Worm (Caenorhabditis elegans) whole organism, young adult: ENCODE data around the gene ent-2.

Experiments
- B0019.2 ChIP-seq: fragments of 200-800 bp; sonication (Bioruptor generic); conservative IDR thresholded peaks from 2 replicates; pipeline ENCODE4 v1.3.6; 2022; ENCODE audit warnings: missing genetic modification reagents, missing genetic modification characterization, missing compliant biosample characterization
- B0261.1 ChIP-seq: sonication (generic microtip); optimal IDR thresholded peaks from 2 replicates; lab custom pipeline; 2016; ENCODE audit warnings: mild to moderate bottlenecking, missing genetic modification characterization, moderate library complexity, missing compliant biosample characterization
- C06A6.2 ChIP-seq: fragments of 200-800 bp; sonication (Bioruptor generic); conservative IDR thresholded peaks from 2 replicates; pipeline ENCODE4 v1.3.6; 2022; ENCODE audit warnings: missing genetic modification characterization, missing compliant biosample characterization
- F33H1.4 ChIP-seq: fragments of 200-800 bp; sonication (Bioruptor generic); IDR thresholded peaks from 2 replicates; pipeline ENCODE4 v1.3.6; 2022; ENCODE audit warnings: missing genetic modification reagents, missing genetic modification characterization, missing compliant biosample characterization
- F55B11.4 ChIP-seq: sonication (generic microtip); optimal IDR thresholded peaks from 2 replicates; lab custom pipeline; 2016; ENCODE audit warnings: missing compliant biosample characterization, missing genetic modification characterization, borderline replicate concordance; ENCODE audit not compliant: insufficient read depth
- F57A8.1 ChIP-seq: fragments of 200-800 bp; sonication (Bioruptor generic); optimal IDR thresholded peaks from 2 replicates; lab custom pipeline; 2018; ENCODE audit warnings: mild to moderate bottlenecking, missing genetic modification characterization, moderate library complexity, missing compliant biosample characterization
- F57C9.4 ChIP-seq: sonication (generic microtip); optimal IDR thresholded peaks from 2 replicates; lab custom pipeline; 2017; ENCODE audit warnings: mild to moderate bottlenecking, missing genetic modification characterization, missing compliant biosample characterization
- akir-1 ChIP-seq: fragments of 200-800 bp; sonication (Bioruptor generic); optimal IDR thresholded peaks from 2 replicates; lab custom pipeline; 2018; ENCODE audit warnings: mild to moderate bottlenecking, missing genetic modification characterization, moderate library complexity, missing compliant biosample characterization
- aptf-2 ChIP-seq: fragments of 200-800 bp; sonication (Bioruptor generic); conservative IDR thresholded peaks from 2 replicates; pipeline ENCODE4 v1.3.6; 2022; ENCODE audit warnings: missing genetic modification reagents, missing genetic modification characterization, missing compliant biosample characterization
- atf-7 ChIP-seq: sonication (generic microtip); optimal IDR thresholded peaks from 2 replicates; lab custom pipeline; 2017; ENCODE audit warnings: mild to moderate bottlenecking, missing genetic modification characterization, missing compliant biosample characterization
- attf-6 ChIP-seq: fragments of 200-800 bp; sonication (Bioruptor generic); IDR thresholded peaks from 2 replicates; pipeline ENCODE4 v1.3.6; 2022; ENCODE audit warnings: missing genetic modification reagents, missing genetic modification characterization, missing compliant biosample characterization
- cebp-1 ChIP-seq, 2 experiments: fragments of 200-800 bp in 1 of 2; sonication (Bioruptor generic) in 1 of 2; sonication (generic microtip) in 1 of 2; IDR thresholded peaks in 1 of 2; optimal IDR thresholded peaks in 1 of 2; 2 replicates each; pipeline versions ENCODE4 v1.3.6 to Lab custom; 2017 to 2022; ENCODE audit warnings: missing compliant biosample characterization in 2 of 2, missing genetic modification characterization in 2 of 2, mild to moderate bottlenecking in 1 of 2, missing genetic modification reagents in 1 of 2, moderate library complexity in 1 of 2
- ceh-58 ChIP-seq: fragments of 200-800 bp; sonication (Bioruptor generic); IDR thresholded peaks from 2 replicates; pipeline ENCODE4 v1.3.6; 2022; ENCODE audit warnings: missing genetic modification characterization, missing compliant biosample characterization
- ceh-79 ChIP-seq: sonication (generic microtip); optimal IDR thresholded peaks from 2 replicates; lab custom pipeline; 2017; ENCODE audit warnings: mild to moderate bottlenecking, missing genetic modification characterization, missing compliant biosample characterization
- egrh-3 ChIP-seq: fragments of 200-800 bp; sonication (Bioruptor generic); IDR thresholded peaks from 2 replicates; pipeline ENCODE4 v1.3.6; 2022; ENCODE audit warnings: missing genetic modification reagents, missing genetic modification characterization, missing compliant biosample characterization
- him-1 ChIP-seq: sonication (generic microtip); optimal IDR thresholded peaks from 2 replicates; lab custom pipeline; 2016; ENCODE audit warnings: missing genotype, missing genetic modification reagents, missing genetic modification characterization, missing compliant biosample characterization
- hlh-12 ChIP-seq: sonication (generic microtip); optimal IDR thresholded peaks from 2 replicates; lab custom pipeline; 2016; ENCODE audit warnings: missing genetic modification characterization, missing compliant biosample characterization
- hlh-26 ChIP-seq: fragments of 200-800 bp; sonication (Bioruptor generic); conservative IDR thresholded peaks from 2 replicates; pipeline ENCODE4 v1.3.6; 2022; ENCODE audit warnings: missing genetic modification reagents, missing genetic modification characterization, missing compliant biosample characterization
- lin-35 ChIP-seq, 3 experiments: fragments of 150-350 bp in 2 of 3; sonication (generic microtip) in 1 of 3; optimal IDR thresholded peaks; 2 replicates each; lab custom pipeline; 2014 to 2018; ENCODE audit warnings: missing biosample characterization in 3 of 3, missing genetic modification characterization in 3 of 3, missing genetic modification reagents in 3 of 3
- lir-1 ChIP-seq: fragments of 200-800 bp; sonication (Bioruptor generic); conservative IDR thresholded peaks from 2 replicates; pipeline ENCODE4 v1.3.6; 2022; ENCODE audit warnings: missing genetic modification reagents, missing genetic modification characterization, missing compliant biosample characterization
- madf-10 ChIP-seq: sonication (generic microtip); optimal IDR thresholded peaks from 2 replicates; lab custom pipeline; 2016; ENCODE audit warnings: mild to moderate bottlenecking, missing genetic modification characterization, missing compliant biosample characterization
- madf-6 ChIP-seq: fragments of 200-800 bp; sonication (Bioruptor generic); IDR thresholded peaks from 2 replicates; pipeline ENCODE4 v1.3.6; 2022; ENCODE audit warnings: missing genetic modification reagents, missing genetic modification characterization, missing compliant biosample characterization
- mes-4 ChIP-seq: sonication (generic microtip); optimal IDR thresholded peaks from 2 replicates; lab custom pipeline; 2016; ENCODE audit warnings: missing genotype, missing genetic modification characterization, missing compliant biosample characterization
- mxl-1 ChIP-seq: sonication (generic microtip); optimal IDR thresholded peaks from 2 replicates; lab custom pipeline; 2016; ENCODE audit warnings: missing genetic modification characterization, missing compliant biosample characterization
- nfyb-1 ChIP-seq: fragments of 200-800 bp; sonication (Bioruptor generic); IDR thresholded peaks from 2 replicates; pipeline ENCODE4 v1.3.6; 2022; ENCODE audit warnings: missing genetic modification reagents, missing genetic modification characterization, missing compliant biosample characterization
- nhr-179 ChIP-seq: sonication (generic microtip); optimal IDR thresholded peaks from 2 replicates; lab custom pipeline; 2016; ENCODE audit warnings: mild to moderate bottlenecking, missing genetic modification characterization, missing compliant biosample characterization
- nhr-80 ChIP-seq: sonication (generic microtip); optimal IDR thresholded peaks from 2 replicates; lab custom pipeline; 2016; ENCODE audit warnings: missing genetic modification characterization, missing compliant biosample characterization
- pha-4 ChIP-seq: fragments of 150-350 bp; sonication (generic microtip); optimal IDR thresholded peaks from 2 replicates; lab custom pipeline; 2014; ENCODE audit warnings: missing biosample characterization, missing genetic modification reagents, missing genetic modification characterization
- rpc-1 ChIP-seq, 2 experiments: fragments of 150-350 bp in 1 of 2; sonication (generic microtip) in 1 of 2; optimal IDR thresholded peaks; 2 replicates each; lab custom pipeline; 2014 to 2018; ENCODE audit warnings: missing biosample characterization in 1 of 2, missing genetic modification characterization in 1 of 2, missing genetic modification reagents in 1 of 2, missing genotype in 1 of 2
- snpc-1.1 ChIP-seq: sonication (generic microtip); optimal IDR thresholded peaks from 2 replicates; lab custom pipeline; 2017; ENCODE audit warnings: missing genetic modification characterization, mild to moderate bottlenecking, missing compliant biosample characterization, antibody characterized with exemption, moderate library complexity, missing genotype, missing genetic modification reagents; ENCODE audit not compliant: insufficient read depth
- snpc-4 ChIP-seq, 5 experiments: fragments of 150-350 bp in 1 of 5; sonication (generic microtip) in 4 of 5; optimal IDR thresholded peaks; 2 replicates each; lab custom pipeline; 2014 to 2018; ENCODE audit warnings: missing genetic modification characterization in 5 of 5, missing biosample characterization in 3 of 5, antibody characterized with exemption in 2 of 5, mild to moderate bottlenecking in 2 of 5, missing compliant biosample characterization in 2 of 5, missing genotype in 2 of 5, moderate library complexity in 2 of 5, missing genetic modification reagents in 1 of 5
- somi-1 ChIP-seq: fragments of 200-800 bp; sonication (Bioruptor generic); optimal IDR thresholded peaks from 2 replicates; lab custom pipeline; 2018; ENCODE audit warnings: mild to moderate bottlenecking, missing genetic modification characterization, missing compliant biosample characterization
- tbx-9 ChIP-seq: sonication (generic microtip); optimal IDR thresholded peaks from 2 replicates; lab custom pipeline; 2016; ENCODE audit warnings: borderline replicate concordance, missing genetic modification characterization, inconsistent platforms, missing compliant biosample characterization
- unc-62 ChIP-seq: fragments of 150-350 bp; optimal IDR thresholded peaks from 2 replicates; lab custom pipeline; 2014; ENCODE audit warnings: missing biosample characterization, missing genetic modification reagents, missing genetic modification characterization
- xnd-1 ChIP-seq: sonication (generic microtip); optimal IDR thresholded peaks from 2 replicates; lab custom pipeline; 2016; ENCODE audit warnings: missing genotype, missing genetic modification reagents, missing genetic modification characterization, missing compliant biosample characterization
- zim-3 ChIP-seq: sonication (generic microtip); optimal IDR thresholded peaks from 2 replicates; lab custom pipeline; 2017; ENCODE audit warnings: mild to moderate bottlenecking, missing genetic modification characterization, moderate library complexity, missing compliant biosample characterization
- ztf-18 ChIP-seq: sonication (generic microtip); optimal IDR thresholded peaks from 2 replicates; lab custom pipeline; 2016; ENCODE audit warnings: missing genotype, mild to moderate bottlenecking, missing genetic modification characterization, missing compliant biosample characterization
- ztf-22 ChIP-seq: fragments of 200-800 bp; sonication (Bioruptor generic); optimal IDR thresholded peaks from 2 replicates; lab custom pipeline; 2018; ENCODE audit warnings: mild to moderate bottlenecking, missing genetic modification characterization, moderate library complexity, missing compliant biosample characterization
- ztf-25 ChIP-seq: fragments of 200-800 bp; sonication (Bioruptor generic); IDR thresholded peaks from 2 replicates; pipeline ENCODE4 v1.3.6; 2022; ENCODE audit warnings: missing genetic modification reagents, missing genetic modification characterization, missing compliant biosample characterization
- ztf-3 ChIP-seq: fragments of 200-800 bp; sonication (Bioruptor generic); optimal IDR thresholded peaks from 2 replicates; lab custom pipeline; 2018; ENCODE audit warnings: mild to moderate bottlenecking, missing genetic modification characterization, missing compliant biosample characterization

Gene ent-2

DNA sequence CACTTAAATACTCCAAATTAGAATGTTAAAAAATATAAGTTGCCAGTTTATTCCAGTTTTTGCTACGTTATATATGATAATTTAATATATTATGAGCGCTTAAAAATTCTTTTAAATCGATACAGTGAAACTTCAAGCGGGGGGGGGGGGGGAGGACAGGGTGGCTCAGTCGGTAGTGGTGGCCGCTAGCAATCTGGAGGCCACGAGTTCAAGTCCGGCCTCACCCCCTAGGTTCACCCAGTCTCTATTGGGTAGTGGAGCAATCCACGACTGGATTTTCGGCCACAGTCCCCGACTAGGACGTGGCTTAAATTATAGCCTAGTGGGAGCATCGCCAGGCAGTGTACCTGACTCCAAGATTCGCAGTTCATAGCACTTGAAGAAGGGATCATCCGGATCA is 20.1 kb downstream of the ent-2 start:
- TF ChIP-seq rpc-1 (optimal IDR thresholded peaks at IDR 0.05; lab: Kevin White, UChicago) (no peak), rpc-1 (tag; optimal IDR thresholded peaks at IDR 0.05; lab: Kevin White, UChicago) (peak; percentile 16), ztf-25 (GFP tag; lab: Robert Waterston, UW) (0 out of 2 replicates have a peak, but pooled peaks have one; percentile 30), snpc-1.1 (tag; lab: Kevin White, UChicago) (no peak), egrh-3 (GFP tag; lab: Robert Waterston, UW) (peak; percentile 59; the same call in 1 of the 2 replicates), ztf-3 (GFP tag; lab: Kevin White, UChicago) (no peak), aptf-2 (GFP tag; lab: Robert Waterston, UW) (no peak), snpc-4 (GFP tag; optimal IDR thresholded peaks at IDR 0.05; lab: Kevin White, UChicago) (no peak), snpc-4 (tag; optimal IDR thresholded peaks at IDR 0.05; lab: Kevin White, UChicago) (no peak)

- TF ChIP-seq ceh-79 (tag; lab: Kevin White, UChicago) (no peak), F33H1.4 (GFP tag; lab: Robert Waterston, UW) (no peak), ztf-3 (GFP tag; lab: Kevin White, UChicago) (no peak), F57A8.1 (no peak), nhr-80 (peak; percentile 39), mes-4 (no peak), cebp-1 (GFP tag; IDR thresholded peaks at IDR 0.05; lab: Robert Waterston, UW) (no peak), cebp-1 (tag; optimal IDR thresholded peaks at IDR 0.05; lab: Kevin White, UChicago) (no peak), lin-35 (GFP tag; optimal IDR thresholded peaks at IDR 0.05; lab: Kevin White, UChicago) (no peak), pha-4 (no peak), atf-7 (tag; lab: Kevin White, UChicago) (peak; percentile 67), snpc-4 (GFP tag; optimal IDR thresholded peaks at IDR 0.05; lab: Kevin White, UChicago) (no peak), snpc-4 (tag; optimal IDR thresholded peaks at IDR 0.05; lab: Kevin White, UChicago) (no peak), ztf-18 (tag; lab: Kevin White, UChicago) (no peak)
These were observed 21.2 kb downstream of the ent-2 start for ce11 chrX:15622041-15622440.

DNA sequence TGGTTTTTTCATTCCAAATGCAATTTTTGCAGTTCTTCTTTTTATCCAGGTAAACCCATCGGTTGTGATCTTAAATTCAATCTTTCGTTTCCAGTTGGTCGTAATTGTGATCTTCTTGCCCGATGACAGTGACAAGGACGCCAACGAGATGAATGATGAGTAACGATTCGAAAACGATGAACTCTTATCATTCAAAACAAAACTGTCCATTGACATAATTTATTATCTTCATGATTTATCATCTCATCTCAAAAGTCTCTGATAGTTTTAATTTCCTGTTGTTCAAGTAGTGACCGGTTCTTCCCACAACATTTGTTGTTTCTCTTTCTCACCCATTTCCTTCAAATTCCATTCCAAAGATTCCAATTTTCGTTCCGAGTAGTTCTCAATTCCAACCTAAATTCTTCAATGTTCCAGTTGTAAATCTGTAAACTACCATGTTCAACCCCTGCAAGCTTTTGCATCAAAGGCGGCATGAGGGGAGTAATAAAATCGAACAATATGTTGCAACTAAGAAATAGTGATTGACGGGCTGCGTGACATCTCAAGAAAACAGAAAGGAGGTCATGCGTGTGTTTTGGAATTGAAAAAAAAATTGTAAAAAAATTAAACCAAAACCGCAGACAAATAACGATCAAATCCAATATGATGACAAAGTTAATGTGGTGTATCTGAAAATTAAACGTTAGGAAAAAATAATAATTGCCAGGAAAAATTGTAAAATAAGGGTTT is 25.4 kb downstream of the ent-2 start:
- no peak for TF ChIP-seq zim-3 (tag; lab: Kevin White, UChicago)
- no peak for TF ChIP-seq akir-1
- no peak for TF ChIP-seq somi-1 (GFP tag; lab: Kevin White, UChicago)
- no peak for TF ChIP-seq ztf-22
- TF ChIP-seq nhr-179 (tag; lab: Kevin White, UChicago): no peak

DNA sequence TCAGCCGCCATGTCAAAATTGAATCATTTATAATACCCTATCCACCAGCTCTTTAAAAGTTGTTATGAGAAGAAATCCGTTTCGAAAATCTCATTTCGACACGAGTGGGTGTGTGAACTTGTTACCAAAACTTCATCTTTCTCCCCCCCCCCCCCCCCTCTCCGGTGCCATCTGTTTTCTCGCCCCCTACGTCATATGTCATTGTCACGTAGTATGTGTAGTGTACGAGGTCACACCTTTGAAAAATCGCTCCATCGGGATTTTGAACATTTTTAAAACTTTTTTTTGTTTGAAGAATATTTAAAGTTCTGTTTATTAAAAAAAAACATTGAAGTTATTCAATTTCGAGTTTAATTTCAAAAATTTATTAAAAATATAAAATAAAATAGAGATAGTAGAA is 26.9 kb downstream of the ent-2 start:
- no peak for TF ChIP-seq lir-1 (GFP tag; lab: Robert Waterston, UW)
- TF ChIP-seq lin-35 (GFP tag; optimal IDR thresholded peaks at IDR 0.05; lab: Kevin White, UChicago): no peak
- no peak for TF ChIP-seq madf-6 (GFP tag; lab: Robert Waterston, UW)
- TF ChIP-seq mes-4: no peak
- no peak for TF ChIP-seq hlh-12 (tag; lab: Kevin White, UChicago)
- TF ChIP-seq unc-62: no peak
- TF ChIP-seq F57C9.4: no peak

- TF ChIP-seq F55B11.4 (tag; lab: Kevin White, UChicago) (no peak), attf-6 (no peak), ztf-22 (no peak), B0019.2 (no peak), akir-1 (no peak), nfyb-1 (GFP tag; lab: Robert Waterston, UW) (no peak), ceh-58 (GFP tag; lab: Robert Waterston, UW) (no peak), aptf-2 (GFP tag; lab: Robert Waterston, UW) (no peak), tbx-9 (tag; lab: Kevin White, UChicago) (no peak), xnd-1 (no peak), B0261.1 (tag; lab: Kevin White, UChicago) (no peak), madf-10 (tag; lab: Kevin White, UChicago) (no peak), him-1 (tag; lab: Kevin White, UChicago) (no peak), C06A6.2 (no peak), mxl-1 (tag; lab: Kevin White, UChicago) (no peak), hlh-26 (GFP tag; lab: Robert Waterston, UW) (no peak)
These were observed 28.1 kb downstream of the ent-2 start for ce11 chrX:15628945-15629344.
